Worm (Caenorhabditis elegans): ENCODE data around the gene T02H6.7.

DNA sequence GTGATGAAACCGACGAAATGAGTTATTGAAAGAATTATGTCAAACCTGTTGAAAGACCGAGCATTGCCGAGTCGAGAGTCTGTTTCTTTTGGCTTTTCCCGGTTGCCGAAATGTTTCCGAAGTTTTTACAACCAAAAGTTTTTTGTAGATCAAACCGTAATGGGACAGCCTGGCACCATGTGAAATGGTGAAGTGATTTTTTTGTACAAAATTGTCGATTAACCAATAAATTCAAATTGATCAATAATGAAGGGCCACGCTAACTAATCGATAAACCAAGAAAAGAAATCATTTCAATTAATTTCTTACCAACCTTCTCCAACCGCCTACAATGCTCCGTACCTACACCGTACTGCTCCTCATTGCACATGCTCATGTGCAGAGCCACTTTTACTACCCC, 9.1 kb downstream of the T02H6.7 start, which contains the start of gene T02H6.3:
- TF ChIP-seq elt-3 (tag; optimal IDR thresholded peaks at IDR 0.05), result no peak
- no peak for TF ChIP-seq unc-62 (GFP tag; optimal IDR thresholded peaks at IDR 0.05)
- no peak for TF ChIP-seq unc-39 (tag; optimal IDR thresholded peaks at IDR 0.05)
- no peak for TF ChIP-seq elt-1 (tag; optimal IDR thresholded peaks at IDR 0.05; ENCODE audit: borderline replicate concordance, insufficient read depth)

All from whole organism, mixed stage, embryonic.